Fruit fly (Drosophila melanogaster) whole organism, embryonic: ENCODE data around the gene CG13075.

Experiments used
- Aef1 ChIP-seq: fragments of 200-800 bp; sonication (Bioruptor generic); IDR thresholded peaks from 3 replicates; pipeline ENCODE4 v1.3.6; 2022; ENCODE audit warnings: missing biosample characterization, missing genetic modification characterization
- Bgb ChIP-seq: fragments of 200-800 bp; sonication (Bioruptor generic); IDR thresholded peaks from 2 replicates; pipeline ENCODE4 v1.3.6; 2022; ENCODE audit warnings: missing biosample characterization, missing genetic modification characterization; ENCODE audit not compliant: partially characterized antibody
- CG10274 ChIP-seq: fragments of 200-800 bp; sonication (Bioruptor generic); optimal IDR thresholded peaks from 3 replicates; lab custom pipeline; 2017; ENCODE audit warnings: missing biosample characterization, mild to moderate bottlenecking, missing genetic modification characterization
- CG12299 ChIP-seq: fragments of 200-800 bp; sonication (Bioruptor generic); optimal IDR thresholded peaks from 2 replicates; lab custom pipeline; 2018; ENCODE audit warnings: missing biosample characterization, mild to moderate bottlenecking, missing genetic modification characterization
- CG12744 ChIP-seq: fragments of 200-800 bp; sonication (Bioruptor generic); optimal IDR thresholded peaks from 2 replicates; lab custom pipeline; 2016; ENCODE audit warnings: missing biosample characterization, missing genetic modification characterization
- CG13123 ChIP-seq: fragments of 200-800 bp; sonication (Bioruptor generic); optimal IDR thresholded peaks from 2 replicates; lab custom pipeline; 2016; ENCODE audit warnings: missing biosample characterization, missing genetic modification characterization
- CG13894 ChIP-seq: fragments of 200-800 bp; sonication (Bioruptor generic); optimal IDR thresholded peaks from 3 replicates; lab custom pipeline; 2018; ENCODE audit warnings: missing biosample characterization, mild to moderate bottlenecking, missing genetic modification characterization, moderate library complexity
- CG15479 ChIP-seq: fragments of 200-800 bp; sonication (Bioruptor generic); optimal IDR thresholded peaks from 3 replicates; lab custom pipeline; 2019; ENCODE audit warnings: missing biosample characterization, mild to moderate bottlenecking, missing genetic modification characterization, moderate library complexity
- CG15514 ChIP-seq: fragments of 200-800 bp; sonication (Bioruptor generic); optimal IDR thresholded peaks from 3 replicates; lab custom pipeline; 2017; ENCODE audit warnings: missing biosample characterization, missing genetic modification characterization, mild to moderate bottlenecking, moderate library complexity, missing genetic modification reagents
- CG17361 ChIP-seq: fragments of 200-800 bp; sonication (Bioruptor generic); IDR thresholded peaks from 3 replicates; pipeline ENCODE4 v1.3.6; 2022; ENCODE audit warnings: missing biosample characterization, missing genetic modification characterization
- CG17385 ChIP-seq: fragments of 200-800 bp; sonication (Bioruptor generic); optimal IDR thresholded peaks from 3 replicates; lab custom pipeline; 2018; ENCODE audit warnings: missing biosample characterization, mild to moderate bottlenecking, missing genetic modification characterization
- CG17912 ChIP-seq: fragments of 200-800 bp; sonication (Bioruptor generic); optimal IDR thresholded peaks from 2 replicates; lab custom pipeline; 2018; ENCODE audit warnings: missing biosample characterization, mild to moderate bottlenecking, missing genetic modification characterization
- CG2129 ChIP-seq: fragments of 200-800 bp; sonication (Bioruptor generic); IDR thresholded peaks from 2 replicates; pipeline ENCODE4 v1.3.6; 2022; ENCODE audit warnings: missing biosample characterization, missing genetic modification characterization; ENCODE audit not compliant: partially characterized antibody
- CG3847 ChIP-seq: fragments of 200-800 bp; sonication (Bioruptor generic); IDR thresholded peaks from 2 replicates; pipeline ENCODE4 v1.3.6; 2022; ENCODE audit warnings: missing biosample characterization, missing genetic modification characterization
- CG3995 ChIP-seq: fragments of 200-800 bp; sonication (Bioruptor generic); optimal IDR thresholded peaks from 3 replicates; lab custom pipeline; 2016; ENCODE audit warnings: missing biosample characterization, missing genetic modification characterization
- CG4617 ChIP-seq: fragments of 200-800 bp; sonication (Bioruptor generic); optimal IDR thresholded peaks from 3 replicates; lab custom pipeline; 2016; ENCODE audit warnings: missing biosample characterization, missing genetic modification characterization, borderline replicate concordance
- CG5953 ChIP-seq: fragments of 200-800 bp; sonication (Bioruptor generic); IDR thresholded peaks from 2 replicates; pipeline ENCODE4 v1.3.6; 2022; ENCODE audit warnings: missing biosample characterization, missing genetic modification characterization
- CG6272 ChIP-seq: fragments of 200-800 bp; sonication (Bioruptor generic); IDR thresholded peaks from 2 replicates; pipeline ENCODE4 v1.3.6; 2022; ENCODE audit warnings: missing biosample characterization, missing genetic modification characterization
- CG6791 ChIP-seq: fragments of 200-800 bp; sonication (Bioruptor generic); IDR thresholded peaks from 3 replicates; pipeline ENCODE4 v1.3.6; 2022; ENCODE audit warnings: missing biosample characterization, missing genetic modification characterization; ENCODE audit not compliant: partially characterized antibody
- CG7357 ChIP-seq: fragments of 200-800 bp; sonication (Bioruptor generic); IDR thresholded peaks from 3 replicates; pipeline ENCODE4 v1.3.6; 2022; ENCODE audit warnings: missing biosample characterization, missing genetic modification characterization
- CG7928 ChIP-seq: fragments of 200-800 bp; sonication (Bioruptor generic); optimal IDR thresholded peaks from 2 replicates; lab custom pipeline; 2017; ENCODE audit warnings: missing biosample characterization, mild to moderate bottlenecking, missing genetic modification characterization
- CG8478 ChIP-seq: fragments of >200 bp; optimal IDR thresholded peaks from 2 replicates; lab custom pipeline; 2018
- CG9727 ChIP-seq: fragments of 200-800 bp; sonication (Bioruptor generic); optimal IDR thresholded peaks from 3 replicates; lab custom pipeline; 2017; ENCODE audit warnings: missing biosample characterization, mild to moderate bottlenecking, missing genetic modification characterization
- CHES-1-like ChIP-seq: fragments of 200-800 bp; sonication (Bioruptor generic); optimal IDR thresholded peaks from 2 replicates; lab custom pipeline; 2016; ENCODE audit warnings: missing biosample characterization, missing genetic modification characterization
- Dbx ChIP-seq: fragments of 200-800 bp; sonication (Bioruptor generic); IDR thresholded peaks from 3 replicates; pipeline ENCODE4 v1.3.6; 2022; ENCODE audit warnings: missing biosample characterization, missing genetic modification characterization
- E2f1 ChIP-seq: fragments of 200-800 bp; sonication (Bioruptor generic); IDR thresholded peaks from 2 replicates; pipeline ENCODE4 v1.3.6; 2022; ENCODE audit warnings: missing biosample characterization, missing genetic modification characterization
- GATAe ChIP-seq: fragments of 200-800 bp; sonication (Bioruptor generic); conservative IDR thresholded peaks from 2 replicates; pipeline ENCODE4 v1.3.6; 2022; ENCODE audit warnings: missing biosample characterization, missing genetic modification characterization
- Jarid2 ChIP-seq: fragments of 200-800 bp; sonication (Bioruptor generic); optimal IDR thresholded peaks from 3 replicates; lab custom pipeline; 2017; ENCODE audit warnings: mild to moderate bottlenecking, missing biosample characterization, missing genetic modification reagents, missing genetic modification characterization
- Kr ChIP-seq: fragments of 200-800 bp; sonication (Bioruptor generic); optimal IDR thresholded peaks from 2 replicates; lab custom pipeline; 2017; ENCODE audit warnings: missing biosample characterization, mild to moderate bottlenecking, missing genetic modification characterization
- Mrtf ChIP-seq: fragments of 200-800 bp; sonication (Bioruptor generic); IDR thresholded peaks from 3 replicates; pipeline ENCODE4 v1.3.6; 2022; ENCODE audit warnings: missing biosample characterization, missing genetic modification characterization
- PHDP ChIP-seq: fragments of 200-800 bp; sonication (Bioruptor generic); optimal IDR thresholded peaks from 3 replicates; lab custom pipeline; 2018; ENCODE audit warnings: missing biosample characterization, mild to moderate bottlenecking, missing genetic modification characterization, moderate library complexity
- Spps ChIP-seq: fragments of 200-800 bp; sonication (Bioruptor generic); optimal IDR thresholded peaks from 2 replicates; lab custom pipeline; 2018; ENCODE audit warnings: missing biosample characterization, mild to moderate bottlenecking, missing genetic modification characterization
- abd-A ChIP-seq: fragments of 200-800 bp; sonication (Bioruptor generic); optimal IDR thresholded peaks from 3 replicates; lab custom pipeline; 2019; ENCODE audit warnings: missing biosample characterization, mild to moderate bottlenecking, missing genetic modification characterization, moderate library complexity
- bowl ChIP-seq: fragments of 200-800 bp; sonication (Bioruptor generic); IDR thresholded peaks from 2 replicates; pipeline ENCODE4 v1.3.6; 2022; ENCODE audit warnings: missing biosample characterization, missing genetic modification characterization
- bsh ChIP-seq, 2 experiments: fragments of 200-800 bp; sonication (Bioruptor generic); optimal IDR thresholded peaks; 2 replicates each; lab custom pipeline; 2017 to 2018; ENCODE audit warnings: mild to moderate bottlenecking in 2 of 2, missing biosample characterization in 2 of 2, missing genetic modification characterization in 2 of 2, moderate library complexity in 1 of 2
- corto ChIP-seq: fragments of 200-800 bp; sonication (Bioruptor generic); optimal IDR thresholded peaks from 2 replicates; lab custom pipeline; 2016; ENCODE audit warnings: missing biosample characterization, mild to moderate bottlenecking, missing genetic modification characterization, moderate library complexity
- crc ChIP-seq: fragments of 200-800 bp; sonication (Bioruptor generic); optimal IDR thresholded peaks from 2 replicates; lab custom pipeline; 2016; ENCODE audit warnings: missing biosample characterization, missing genetic modification characterization
- dati ChIP-seq: fragments of 200-800 bp; sonication (Bioruptor generic); IDR thresholded peaks from 2 replicates; pipeline ENCODE4 v1.3.6; 2022; ENCODE audit warnings: missing biosample characterization, missing genetic modification characterization
- dimm ChIP-seq: fragments of 200-800 bp; sonication (Bioruptor generic); IDR thresholded peaks from 2 replicates; pipeline ENCODE4 v1.3.6; 2022; ENCODE audit warnings: missing biosample characterization, missing genetic modification characterization
- fd3F ChIP-seq: fragments of 200-800 bp; sonication (Bioruptor generic); optimal IDR thresholded peaks from 2 replicates; lab custom pipeline; 2018; ENCODE audit warnings: missing biosample characterization, mild to moderate bottlenecking, missing genetic modification characterization, moderate library complexity
- gce ChIP-seq: fragments of 200-800 bp; sonication (Bioruptor generic); IDR thresholded peaks from 3 replicates; pipeline ENCODE4 v1.3.6; 2022; ENCODE audit warnings: missing biosample characterization, missing genetic modification characterization
- klu ChIP-seq: fragments of 200-800 bp; sonication (Bioruptor generic); IDR thresholded peaks from 2 replicates; pipeline ENCODE4 v1.3.6; 2022; ENCODE audit warnings: missing biosample characterization, missing genetic modification characterization
- oc ChIP-seq: fragments of 200-800 bp; sonication (Bioruptor generic); optimal IDR thresholded peaks from 2 replicates; lab custom pipeline; 2018; ENCODE audit warnings: missing biosample characterization, mild to moderate bottlenecking, missing genetic modification characterization, moderate library complexity
- scrt ChIP-seq: fragments of 200-800 bp; sonication (Bioruptor generic); optimal IDR thresholded peaks from 2 replicates; lab custom pipeline; 2018; ENCODE audit warnings: missing biosample characterization, mild to moderate bottlenecking, missing genetic modification characterization, moderate library complexity
- seq ChIP-seq: fragments of 200-800 bp; sonication (Bioruptor generic); IDR thresholded peaks from 2 replicates; pipeline ENCODE4 v1.3.6; 2022; ENCODE audit warnings: missing biosample characterization, missing genetic modification characterization
- unpg ChIP-seq: fragments of 200-800 bp; sonication (Bioruptor generic); optimal IDR thresholded peaks from 3 replicates; lab custom pipeline; 2018; ENCODE audit warnings: missing biosample characterization, mild to moderate bottlenecking, missing genetic modification characterization, moderate library complexity
- wek ChIP-seq: fragments of 200-800 bp; sonication (Bioruptor generic); optimal IDR thresholded peaks from 3 replicates; lab custom pipeline; 2018; ENCODE audit warnings: missing biosample characterization, mild to moderate bottlenecking, missing genetic modification characterization, moderate library complexity
- z ChIP-seq: fragments of 200-800 bp; sonication (Bioruptor generic); IDR thresholded peaks from 3 replicates; pipeline ENCODE4 v1.3.6; 2022; ENCODE audit warnings: missing biosample characterization, missing genetic modification characterization
- zen ChIP-seq: fragments of 200-800 bp; sonication (Bioruptor generic); optimal IDR thresholded peaks from 3 replicates; lab custom pipeline; 2018; ENCODE audit warnings: missing biosample characterization, mild to moderate bottlenecking, missing genetic modification characterization, moderate library complexity

The CG13075 gene

DNA sequence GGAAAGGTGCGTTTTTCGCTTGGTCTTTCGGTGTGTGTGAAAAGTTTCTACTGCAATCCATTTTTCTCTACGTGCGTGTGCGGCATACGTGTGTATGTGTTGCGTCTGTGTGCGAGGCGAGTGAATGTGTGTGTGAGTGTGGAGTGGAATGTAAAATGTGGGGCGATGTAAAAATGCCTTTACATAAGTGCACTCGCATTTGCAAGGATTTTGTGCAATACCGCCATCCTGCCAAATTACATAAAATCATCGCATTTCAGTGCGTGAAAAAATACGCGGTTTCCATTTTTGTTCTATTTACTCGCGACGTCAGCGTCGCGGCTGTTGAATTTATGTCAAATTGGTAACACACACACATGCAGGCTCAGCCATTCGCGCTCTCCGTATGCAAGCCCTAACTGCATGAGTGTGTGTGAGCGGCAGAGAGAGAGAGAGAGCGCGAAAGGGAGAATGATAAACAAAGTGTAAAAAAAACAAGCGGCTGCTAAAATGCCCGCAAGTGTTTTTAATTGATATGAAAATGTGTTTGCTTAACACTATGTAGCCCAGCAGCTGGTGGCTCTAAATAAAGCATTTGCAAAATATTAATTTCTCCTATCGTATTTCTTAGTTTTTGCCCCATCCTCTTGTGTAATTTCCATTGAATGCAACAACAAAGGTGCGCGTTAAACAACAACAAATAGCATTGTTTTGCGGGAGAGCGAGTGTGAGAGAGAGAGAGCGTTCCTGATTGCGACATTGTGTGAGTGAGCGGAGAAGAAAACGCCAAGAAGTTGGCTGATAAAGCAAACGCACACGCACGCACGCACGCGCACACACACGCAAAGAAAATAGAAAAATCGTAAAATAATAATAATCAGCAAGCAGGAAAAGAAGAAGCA lies 31.4 kb upstream of the CG13075 start (continued):
- TF ChIP-seq CHES-1-like (GFP tag; lab: Kevin White, UChicago): no peak
- TF ChIP-seq GATAe (GFP tag; lab: Robert Waterston, UW): peak; percentile 17; the same call in 1 of the 2 replicates
- no peak for TF ChIP-seq Jarid2 (GFP tag; lab: Kevin White, UChicago)
- no peak for TF ChIP-seq wek
- TF ChIP-seq Bgb: peak; percentile 17; the same call in 1 of the 2 replicates
- TF ChIP-seq CG7357: no peak
- no peak for TF ChIP-seq klu
- TF ChIP-seq seq (GFP tag; lab: Robert Waterston, UW): no peak
- no peak for TF ChIP-seq E2f1 (GFP tag; lab: Robert Waterston, UW)
- no peak for TF ChIP-seq Kr (GFP tag; lab: Kevin White, UChicago)
- TF ChIP-seq z (GFP tag; lab: Robert Waterston, UW): no peak
- no peak for TF ChIP-seq bowl (GFP tag; lab: Robert Waterston, UW)
- no peak for TF ChIP-seq CG2129
- TF ChIP-seq CG13894 (tag; lab: Kevin White, UChicago): no peak
- no peak for TF ChIP-seq CG7928
- TF ChIP-seq CG8478: peak; percentile 99
- no peak for TF ChIP-seq abd-A
- TF ChIP-seq PHDP (tag; lab: Kevin White, UChicago): no peak
- no peak for TF ChIP-seq dimm (GFP tag; lab: Robert Waterston, UW)
- TF ChIP-seq scrt (GFP tag; lab: Kevin White, UChicago): peak; percentile 2
- peak in 1 of 2 experiments; percentile 18 for TF ChIP-seq bsh (GFP tag; optimal IDR thresholded peaks at IDR 0.05; lab: Kevin White, UChicago)
- no peak for TF ChIP-seq Dbx
- no peak for TF ChIP-seq Mrtf
- no peak for TF ChIP-seq CG6791 (GFP tag; lab: Robert Waterston, UW)
- TF ChIP-seq CG13123 (GFP tag; lab: Kevin White, UChicago): no peak
- TF ChIP-seq dati (GFP tag; lab: Robert Waterston, UW): no peak
- TF ChIP-seq corto (GFP tag; lab: Kevin White, UChicago): peak; percentile 26
- no peak for TF ChIP-seq CG5953 (GFP tag; lab: Robert Waterston, UW)
- TF ChIP-seq CG17361 (GFP tag; lab: Robert Waterston, UW): no peak
- TF ChIP-seq CG17912 (GFP tag; lab: Kevin White, UChicago): no peak
- peak; percentile 31 for TF ChIP-seq CG4617 (GFP tag; lab: Kevin White, UChicago)
- TF ChIP-seq CG9727: peak; percentile 7
- no peak for TF ChIP-seq crc (GFP tag; lab: Kevin White, UChicago)
- TF ChIP-seq CG12299 (tag; lab: Kevin White, UChicago): peak; percentile 19
- TF ChIP-seq zen (tag; lab: Kevin White, UChicago): no peak
- no peak for TF ChIP-seq oc
- TF ChIP-seq CG15479: peak; percentile 95
- peak; percentile 32; the same call in 2 of the 3 replicates for TF ChIP-seq Aef1 (GFP tag; lab: Robert Waterston, UW)
- TF ChIP-seq unpg (GFP tag; lab: Kevin White, UChicago): no peak
- TF ChIP-seq gce: no peak
- TF ChIP-seq CG3847 (GFP tag; lab: Robert Waterston, UW): no peak
- no peak for TF ChIP-seq Spps (tag; lab: Kevin White, UChicago)
- TF ChIP-seq CG3995 (GFP tag; lab: Kevin White, UChicago): no peak
- TF ChIP-seq fd3F (GFP tag; lab: Kevin White, UChicago): no peak
- TF ChIP-seq CG10274: no peak
- TF ChIP-seq CG12744 (GFP tag; lab: Kevin White, UChicago): no peak
- TF ChIP-seq CG17385 (GFP tag; lab: Kevin White, UChicago): peak; percentile 87
- TF ChIP-seq CG6272 (GFP tag; lab: Robert Waterston, UW): no peak
- TF ChIP-seq CG15514 (GFP tag; lab: Kevin White, UChicago): no peak
